Fruit fly (Drosophila melanogaster) whole organism, prepupa: Measurements from ENCODE around the gene CG15333.

Source experiments
- CG6808 ChIP-seq: fragments of 200-800 bp; sonication (Bioruptor generic); optimal IDR thresholded peaks from 3 replicates; lab custom pipeline; 2017; ENCODE audit warnings: missing biosample characterization, missing genetic modification characterization, mild to moderate bottlenecking, moderate library complexity, missing genetic modification reagents
- CG6854 ChIP-seq: fragments of 200-800 bp; sonication (Bioruptor generic); optimal IDR thresholded peaks from 2 replicates; lab custom pipeline; 2017; ENCODE audit warnings: missing biosample characterization, mild to moderate bottlenecking, missing genetic modification characterization
- eg ChIP-seq: fragments of 200-800 bp; sonication (Bioruptor generic); IDR thresholded peaks from 3 replicates; pipeline ENCODE4 v1.3.6; 2022; ENCODE audit warnings: missing biosample characterization, missing genetic modification characterization

dm6 chrX:8046520-8046919 lies 25.4 kb upstream of the CG15333 start:
- TF ChIP-seq CG6854 (GFP tag; lab: Kevin White, UChicago) (no peak), eg (no peak), CG6808 (GFP tag; lab: Kevin White, UChicago) (no peak)
